Fruit fly (Drosophila melanogaster): ENCODE data around the gene p38c.

The p38c gene

DNA sequence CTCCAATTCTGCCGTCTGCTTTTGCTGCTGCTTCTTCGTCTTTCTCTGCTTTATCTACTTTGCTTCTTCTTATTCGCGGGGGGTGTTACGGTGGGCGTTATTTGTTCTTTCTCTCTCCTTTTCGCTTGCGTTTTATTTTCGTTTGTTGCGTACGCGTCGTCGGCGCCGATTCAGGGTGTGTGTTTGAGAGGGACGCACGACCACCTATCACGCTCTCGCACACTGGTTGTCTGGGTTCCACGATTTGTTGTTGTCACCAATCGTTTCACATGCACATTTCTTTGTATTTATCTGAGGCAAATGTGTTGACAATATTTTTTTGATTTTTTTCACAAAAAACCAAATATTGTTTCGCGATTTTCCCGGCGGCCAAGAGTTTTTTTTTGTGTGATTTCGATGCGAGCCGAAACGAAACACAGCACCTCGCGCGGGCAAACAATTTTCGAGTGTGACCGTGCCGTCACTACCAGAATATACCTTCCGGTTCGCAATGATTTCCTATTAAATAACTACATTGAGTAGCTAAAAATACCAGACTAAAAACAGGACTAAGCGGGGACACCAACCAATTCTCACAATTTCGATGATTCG lies 44.6 kb downstream of the p38c start, which contains the start of gene Syx1A (continued):
- TF ChIP-seq bigmax (GFP tag; optimal IDR thresholded peaks at IDR 0.05) = no peak
- no peak for TF ChIP-seq gcm (GFP tag; optimal IDR thresholded peaks at IDR 0.05)
- TF ChIP-seq CG4282 (GFP tag; optimal IDR thresholded peaks at IDR 0.05) = no peak
- TF ChIP-seq dan (GFP tag; IDR thresholded peaks at IDR 0.05) = no peak
- no peak for TF ChIP-seq cato (GFP tag; optimal IDR thresholded peaks at IDR 0.05; ENCODE audit: borderline replicate concordance)
- no peak for TF ChIP-seq CG10565 (GFP tag; optimal IDR thresholded peaks at IDR 0.05)
- no peak for TF ChIP-seq Neu2 (GFP tag; optimal IDR thresholded peaks at IDR 0.05; ENCODE audit: borderline replicate concordance)
- no peak for TF ChIP-seq Sry-β (GFP tag; optimal IDR thresholded peaks at IDR 0.05)
- TF ChIP-seq CG1603 (tag; optimal IDR thresholded peaks at IDR 0.05) = peak; percentile 75
- no peak for TF ChIP-seq row (GFP tag; IDR thresholded peaks at IDR 0.05)
- TF ChIP-seq D19B (GFP tag; optimal IDR thresholded peaks at IDR 0.05) = no peak
- TF ChIP-seq zf30C (GFP tag; optimal IDR thresholded peaks at IDR 0.05) = no peak
- no peak for TF ChIP-seq emc (GFP tag; optimal IDR thresholded peaks at IDR 0.05)
- TF ChIP-seq CG11504 (tag; optimal IDR thresholded peaks at IDR 0.05) = peak; percentile 5
- TF ChIP-seq CG8359 (GFP tag; optimal IDR thresholded peaks at IDR 0.05; ENCODE audit: borderline replicate concordance) = no peak
- TF ChIP-seq kay (GFP tag; optimal IDR thresholded peaks at IDR 0.05) = no peak
- TF ChIP-seq Taf1 (GFP tag; IDR thresholded peaks at IDR 0.05) = no peak
- TF ChIP-seq YL-1 (GFP tag; optimal IDR thresholded peaks at IDR 0.05) = peak; percentile 27
- TF ChIP-seq stc (GFP tag; IDR thresholded peaks at IDR 0.05) = no peak
- TF ChIP-seq Opbp (GFP tag; IDR thresholded peaks at IDR 0.05; ENCODE audit: partially characterized antibody) = no peak
- no peak for TF ChIP-seq CG14014 (GFP tag; IDR thresholded peaks at IDR 0.05)
- no peak for TF ChIP-seq CG9215 (GFP tag; IDR thresholded peaks at IDR 0.05)
- no peak for TF ChIP-seq Hr78 (GFP tag; optimal IDR thresholded peaks at IDR 0.05)
- TF ChIP-seq ase (GFP tag; IDR thresholded peaks at IDR 0.05) = no peak
- no peak for TF ChIP-seq chm (GFP tag; IDR thresholded peaks at IDR 0.05)
- TF ChIP-seq trh (GFP tag; optimal IDR thresholded peaks at IDR 0.05) = no peak
- TF ChIP-seq hkb (optimal IDR thresholded peaks at IDR 0.05) = no peak
- no peak for TF ChIP-seq hkb (GFP tag; IDR thresholded peaks at IDR 0.05)
- TF ChIP-seq gce (GFP tag; IDR thresholded peaks at IDR 0.05) = no peak
- no peak for TF ChIP-seq CG4424 (GFP tag; optimal IDR thresholded peaks at IDR 0.05)
- TF ChIP-seq Eip74EF (GFP tag; optimal IDR thresholded peaks at IDR 0.05) = no peak
- no peak for TF ChIP-seq CG5180 (GFP tag; optimal IDR thresholded peaks at IDR 0.05)
- no peak for TF ChIP-seq fd96Cb (tag; optimal IDR thresholded peaks at IDR 0.05)
- TF ChIP-seq Rx (GFP tag; IDR thresholded peaks at IDR 0.05) = no peak
- peak; percentile 29 for TF ChIP-seq NfI (GFP tag; optimal IDR thresholded peaks at IDR 0.05)
- TF ChIP-seq CG11093 (GFP tag; IDR thresholded peaks at IDR 0.05) = no peak
- TF ChIP-seq CG2116 (GFP tag; optimal IDR thresholded peaks at IDR 0.05) = peak; percentile 5
- no peak for TF ChIP-seq CG43689 (GFP tag; IDR thresholded peaks at IDR 0.05)
- no peak for TF ChIP-seq CG8388 (GFP tag; optimal IDR thresholded peaks at IDR 0.05)
- no peak for TF ChIP-seq MTF-1 (GFP tag; optimal IDR thresholded peaks at IDR 0.05; ENCODE audit: borderline replicate concordance)
- TF ChIP-seq maf-S (GFP tag; optimal IDR thresholded peaks at IDR 0.05) = no peak
- no peak for TF ChIP-seq ato (GFP tag; IDR thresholded peaks at IDR 0.05; ENCODE audit: partially characterized antibody)
- peak; percentile 1 for TF ChIP-seq Sin3A (optimal IDR thresholded peaks at IDR 0.05)
- TF ChIP-seq danr (GFP tag; IDR thresholded peaks at IDR 0.05) = no peak
- TF ChIP-seq vvl (GFP tag; IDR thresholded peaks at IDR 0.05) = no peak
- TF ChIP-seq hth (optimal IDR thresholded peaks at IDR 0.05) = no peak
- peak; percentile 67 for TF ChIP-seq Deaf1 (tag; optimal IDR thresholded peaks at IDR 0.05)
- TF ChIP-seq fd3F (GFP tag; optimal IDR thresholded peaks at IDR 0.05) = no peak
- TF ChIP-seq CG17328 (GFP tag; IDR thresholded peaks at IDR 0.05) = no peak
- no peak for TF ChIP-seq tin (GFP tag; optimal IDR thresholded peaks at IDR 0.05)
- TF ChIP-seq CG32767 (GFP tag; IDR thresholded peaks at IDR 0.05) = no peak
- TF ChIP-seq sr (GFP tag; IDR thresholded peaks at IDR 0.05) = no peak

Measured in whole organism, embryonic.